Fruit fly (Drosophila melanogaster): ENCODE measurements around the gene CG2519.

CG2519 gene

DNA sequence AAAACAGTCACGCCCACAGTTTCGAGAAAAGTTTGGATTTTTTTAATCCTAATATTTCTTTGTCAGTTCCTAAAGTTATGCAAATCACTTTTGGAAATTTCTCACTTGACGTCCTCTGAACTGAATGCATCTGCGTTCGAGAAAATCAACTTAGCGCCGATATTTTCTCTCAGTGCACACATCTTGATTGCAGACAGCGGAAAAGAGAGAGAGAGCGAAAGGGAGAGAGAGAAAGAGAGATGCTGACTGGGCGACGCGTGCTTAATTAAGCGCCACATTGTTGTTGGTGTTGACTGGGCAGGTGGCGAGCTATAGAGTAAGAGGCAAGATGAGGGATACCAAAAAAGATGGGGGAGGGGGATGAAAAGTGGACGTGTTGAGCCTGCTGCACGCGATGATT is 28.9 kb downstream of the CG2519 start (continued):
- TF ChIP-seq CG34422 (GFP tag; IDR thresholded peaks at IDR 0.05), result peak; percentile 51; the same call in 1 of the 3 replicates
- TF ChIP-seq repo (GFP tag; optimal IDR thresholded peaks at IDR 0.05), result peak; percentile 40
- TF ChIP-seq D (optimal IDR thresholded peaks at IDR 0.05), result no peak
- TF ChIP-seq D (GFP tag; optimal IDR thresholded peaks at IDR 0.05), result peak; percentile 60
- TF ChIP-seq H15 (GFP tag; IDR thresholded peaks at IDR 0.05), result no peak
- no peak for TF ChIP-seq Usf (GFP tag; optimal IDR thresholded peaks at IDR 0.05)
- peak; percentile 68 for TF ChIP-seq CG17359 (tag; optimal IDR thresholded peaks at IDR 0.05)
- TF ChIP-seq CG10462 (GFP tag; optimal IDR thresholded peaks at IDR 0.05), result no peak
- TF ChIP-seq gce (GFP tag; IDR thresholded peaks at IDR 0.05), result no peak
- peak; percentile 55; the same call in 1 of the 3 replicates for TF ChIP-seq ase (GFP tag; IDR thresholded peaks at IDR 0.05)
- TF ChIP-seq Sin3A (optimal IDR thresholded peaks at IDR 0.05), result no peak
- no peak for TF ChIP-seq HLH4C (GFP tag; IDR thresholded peaks at IDR 0.05; ENCODE audit: partially characterized antibody)
- no peak for TF ChIP-seq Neu2 (GFP tag; optimal IDR thresholded peaks at IDR 0.05; ENCODE audit: borderline replicate concordance)
- no peak for TF ChIP-seq CG7963 (GFP tag; IDR thresholded peaks at IDR 0.05; ENCODE audit: partially characterized antibody)
- no peak for TF ChIP-seq Nf-YB (GFP tag; optimal IDR thresholded peaks at IDR 0.05)
- TF ChIP-seq crol (GFP tag; IDR thresholded peaks at IDR 0.05), result peak; percentile 31; the same call in 1 of the 2 replicates
- no peak for TF ChIP-seq hkb (optimal IDR thresholded peaks at IDR 0.05)
- peak; percentile 69 for TF ChIP-seq hkb (GFP tag; IDR thresholded peaks at IDR 0.05)
- TF ChIP-seq onecut (GFP tag; IDR thresholded peaks at IDR 0.05), result peak; percentile 46
- no peak for TF ChIP-seq z (GFP tag; IDR thresholded peaks at IDR 0.05)
- TF ChIP-seq CG9932 (GFP tag; IDR thresholded peaks at IDR 0.05), result no peak
- TF ChIP-seq Fer2 (tag; optimal IDR thresholded peaks at IDR 0.05), result no peak
- peak; percentile 62 for TF ChIP-seq CG1832 (GFP tag; optimal IDR thresholded peaks at IDR 0.05)
- peak; percentile 60 for TF ChIP-seq Ssrp (tag; optimal IDR thresholded peaks at IDR 0.05)
- no peak for TF ChIP-seq Nf-YA (GFP tag; IDR thresholded peaks at IDR 0.05)
- TF ChIP-seq pum (GFP tag; optimal IDR thresholded peaks at IDR 0.05), result peak; percentile 54
- no peak for TF ChIP-seq CG4617 (GFP tag; optimal IDR thresholded peaks at IDR 0.05; ENCODE audit: borderline replicate concordance)
- TF ChIP-seq CG8359 (GFP tag; optimal IDR thresholded peaks at IDR 0.05; ENCODE audit: borderline replicate concordance), result peak; percentile 15
- TF ChIP-seq usp (GFP tag; optimal IDR thresholded peaks at IDR 0.05), result no peak
- peak; percentile 49 for TF ChIP-seq Dad (GFP tag; optimal IDR thresholded peaks at IDR 0.05)
- peak; percentile 19 for TF ChIP-seq crc (GFP tag; optimal IDR thresholded peaks at IDR 0.05)
- peak; percentile 65 for TF ChIP-seq CG16863 (GFP tag; optimal IDR thresholded peaks at IDR 0.05)
- TF ChIP-seq insv (GFP tag; optimal IDR thresholded peaks at IDR 0.05), result no peak
- no peak for TF ChIP-seq yki (optimal IDR thresholded peaks at IDR 0.05)
- peak; percentile 46 for TF ChIP-seq D19A (tag; optimal IDR thresholded peaks at IDR 0.05)
- TF ChIP-seq Aef1 (GFP tag; IDR thresholded peaks at IDR 0.05), result no peak; the same call in 2 of the 3 replicates
- TF ChIP-seq tgo (GFP tag; IDR thresholded peaks at IDR 0.05), result peak; percentile 36; the same call in 1 of the 3 replicates
- TF ChIP-seq btn (GFP tag; optimal IDR thresholded peaks at IDR 0.05), result no peak
- TF ChIP-seq fd102C (GFP tag; optimal IDR thresholded peaks at IDR 0.05), result no peak
- TF ChIP-seq Adf1 (GFP tag; IDR thresholded peaks at IDR 0.05), result no peak
- TF ChIP-seq Pdp1 (GFP tag; optimal IDR thresholded peaks at IDR 0.05), result peak; percentile 37 to 48
- TF ChIP-seq CG8388 (GFP tag; optimal IDR thresholded peaks at IDR 0.05), result peak; percentile 59
- TF ChIP-seq CG2875 (GFP tag; optimal IDR thresholded peaks at IDR 0.05), result peak; percentile 40
- TF ChIP-seq CG8089 (GFP tag; optimal IDR thresholded peaks at IDR 0.05), result peak; percentile 53
- TF ChIP-seq bcd (GFP tag; optimal IDR thresholded peaks at IDR 0.05), result peak; percentile 15
- no peak for TF ChIP-seq hth (optimal IDR thresholded peaks at IDR 0.05)
- peak; percentile 27 for TF ChIP-seq CG12155 (GFP tag; optimal IDR thresholded peaks at IDR 0.05)
- TF ChIP-seq CG15514 (GFP tag; optimal IDR thresholded peaks at IDR 0.05), result no peak
- no peak; the same call in 2 of the 3 replicates for TF ChIP-seq croc (GFP tag; conservative IDR thresholded peaks at IDR 0.05)
- peak; percentile 39; the same call in 1 of the 2 replicates for TF ChIP-seq dati (GFP tag; IDR thresholded peaks at IDR 0.05)
- no peak for TF ChIP-seq nau (GFP tag; optimal IDR thresholded peaks at IDR 0.05)
- TF ChIP-seq CG14965 (GFP tag; optimal IDR thresholded peaks at IDR 0.05; ENCODE audit: borderline replicate concordance), result no peak

All from whole organism, embryonic.